Fruit fly (Drosophila melanogaster) whole organism, embryonic: ENCODE data around the gene Pgd.

Experiments
- CG10274 ChIP-seq: fragments of 200-800 bp; sonication (Bioruptor generic); optimal IDR thresholded peaks from 3 replicates; lab custom pipeline; 2017; ENCODE audit warnings: missing biosample characterization, mild to moderate bottlenecking, missing genetic modification characterization
- CG11695 ChIP-seq: fragments of 200-800 bp; sonication (Bioruptor generic); IDR thresholded peaks from 3 replicates; pipeline ENCODE4 v1.3.6; 2022; ENCODE audit warnings: missing biosample characterization, missing genetic modification characterization
- CG1233 ChIP-seq: fragments of 200-800 bp; sonication (Bioruptor generic); optimal IDR thresholded peaks from 4 replicates; lab custom pipeline; 2018; ENCODE audit warnings: missing biosample characterization, mild to moderate bottlenecking, missing genetic modification characterization
- CG13624 ChIP-seq: fragments of 200-800 bp; sonication (Bioruptor generic); optimal IDR thresholded peaks from 2 replicates; lab custom pipeline; 2016; ENCODE audit warnings: missing biosample characterization, missing genetic modification characterization
- CG14667 ChIP-seq: fragments of 200-800 bp; sonication (Bioruptor generic); IDR thresholded peaks from 2 replicates; pipeline ENCODE4 v1.3.6; 2022; ENCODE audit warnings: missing biosample characterization, missing genetic modification characterization
- CG16815 ChIP-seq: fragments of 200-800 bp; sonication (Bioruptor generic); optimal IDR thresholded peaks from 3 replicates; lab custom pipeline; 2017; ENCODE audit warnings: missing biosample characterization, mild to moderate bottlenecking, missing genetic modification characterization
- CG17186 ChIP-seq: fragments of 200-800 bp; sonication (Bioruptor generic); optimal IDR thresholded peaks from 3 replicates; lab custom pipeline; 2017; ENCODE audit warnings: missing biosample characterization, missing genetic modification reagents, missing genetic modification characterization
- CG17568 ChIP-seq: fragments of 200-800 bp; sonication (Bioruptor generic); optimal IDR thresholded peaks from 2 replicates; lab custom pipeline; 2018; ENCODE audit warnings: missing biosample characterization, mild to moderate bottlenecking, missing genetic modification characterization, moderate library complexity
- CG2120 ChIP-seq: fragments of 200-800 bp; sonication (Bioruptor generic); optimal IDR thresholded peaks from 3 replicates; lab custom pipeline; 2016; ENCODE audit warnings: missing biosample characterization, missing genetic modification characterization
- CG2129 ChIP-seq: fragments of 200-800 bp; sonication (Bioruptor generic); IDR thresholded peaks from 2 replicates; pipeline ENCODE4 v1.3.6; 2022; ENCODE audit warnings: missing biosample characterization, missing genetic modification characterization; ENCODE audit not compliant: partially characterized antibody
- CG31441 ChIP-seq: fragments of 200-800 bp; sonication (Bioruptor generic); IDR thresholded peaks from 2 replicates; pipeline ENCODE4 v1.3.6; 2022; ENCODE audit warnings: missing biosample characterization, missing genetic modification characterization
- CG32767 ChIP-seq: fragments of 200-800 bp; sonication (Bioruptor generic); IDR thresholded peaks from 2 replicates; pipeline ENCODE4 v1.3.6; 2022; ENCODE audit warnings: missing biosample characterization, missing genetic modification characterization
- CG3726 ChIP-seq: fragments of 200-800 bp; sonication (Bioruptor generic); IDR thresholded peaks from 3 replicates; pipeline ENCODE4, ENCODE4 v1.3.6; 2022; ENCODE audit warnings: missing biosample characterization, missing genetic modification characterization
- CG3847 ChIP-seq: fragments of 200-800 bp; sonication (Bioruptor generic); IDR thresholded peaks from 2 replicates; pipeline ENCODE4 v1.3.6; 2022; ENCODE audit warnings: missing biosample characterization, missing genetic modification characterization
- CG8089 ChIP-seq: fragments of 200-800 bp; sonication (Bioruptor generic); optimal IDR thresholded peaks from 3 replicates; lab custom pipeline; 2016; ENCODE audit warnings: missing biosample characterization, missing genetic modification characterization
- CG9609 ChIP-seq: fragments of 200-800 bp; sonication (Bioruptor generic); optimal IDR thresholded peaks from 3 replicates; lab custom pipeline; 2016; ENCODE audit warnings: missing biosample characterization, missing genetic modification characterization
- CG9797 ChIP-seq: fragments of 200-800 bp; sonication (Bioruptor generic); optimal IDR thresholded peaks from 3 replicates; lab custom pipeline; 2018; ENCODE audit warnings: missing biosample characterization, mild to moderate bottlenecking, missing genetic modification characterization
- CG9932 ChIP-seq: fragments of 200-800 bp; sonication (Bioruptor generic); IDR thresholded peaks from 2 replicates; pipeline ENCODE4 v1.3.6; 2022; ENCODE audit warnings: missing biosample characterization, missing genetic modification characterization
- Dad ChIP-seq: fragments of 200-800 bp; sonication (Bioruptor generic); optimal IDR thresholded peaks from 3 replicates; lab custom pipeline; 2016; ENCODE audit warnings: missing biosample characterization, missing genetic modification characterization
- Doc2 ChIP-seq: fragments of 200-800 bp; sonication (Bioruptor generic); IDR thresholded peaks from 2 replicates; pipeline ENCODE4 v1.3.6; 2022; ENCODE audit warnings: missing biosample characterization, missing genetic modification characterization
- Hey ChIP-seq: fragments of 200-800 bp; sonication (Bioruptor generic); optimal IDR thresholded peaks from 3 replicates; lab custom pipeline; 2018; ENCODE audit warnings: missing biosample characterization, mild to moderate bottlenecking, missing genetic modification characterization
- HmgZ ChIP-seq: fragments of 200-800 bp; sonication (Bioruptor generic); optimal IDR thresholded peaks from 2 replicates; lab custom pipeline; 2018; ENCODE audit warnings: missing biosample characterization, mild to moderate bottlenecking, missing genetic modification characterization
- Hmr ChIP-seq: fragments of 200-800 bp; sonication (Bioruptor generic); optimal IDR thresholded peaks from 3 replicates; lab custom pipeline; 2017; ENCODE audit warnings: mild to moderate bottlenecking, missing biosample characterization, missing genetic modification reagents, missing genetic modification characterization
- Kr ChIP-seq: fragments of 200-800 bp; sonication (Bioruptor generic); optimal IDR thresholded peaks from 2 replicates; lab custom pipeline; 2017; ENCODE audit warnings: missing biosample characterization, mild to moderate bottlenecking, missing genetic modification characterization
- Mad ChIP-seq: fragments of 200-800 bp; sonication (Bioruptor generic); optimal IDR thresholded peaks from 2 replicates; lab custom pipeline; 2016; ENCODE audit warnings: missing biosample characterization, missing genetic modification characterization
- NC2β ChIP-seq: fragments of 200-800 bp; sonication (Bioruptor generic); optimal IDR thresholded peaks from 2 replicates; lab custom pipeline; 2016; ENCODE audit warnings: missing biosample characterization, missing genetic modification characterization
- NFAT ChIP-seq: fragments of 200-800 bp; sonication (Bioruptor generic); IDR thresholded peaks from 2 replicates; pipeline ENCODE4 v1.3.6; 2022; ENCODE audit warnings: missing biosample characterization, missing genetic modification characterization
- Nf-YC ChIP-seq: fragments of 200-800 bp; optimal IDR thresholded peaks from 3 replicates; lab custom pipeline; 2019; ENCODE audit warnings: missing biosample characterization, mild to moderate bottlenecking, missing genetic modification characterization, moderate library complexity
- Poxn ChIP-seq: fragments of 200-800 bp; sonication (Bioruptor generic); IDR thresholded peaks from 2 replicates; pipeline ENCODE4 v1.3.6; 2022; ENCODE audit warnings: missing biosample characterization, missing genetic modification characterization
- Vsx1 ChIP-seq: fragments of 200-800 bp; sonication (Bioruptor generic); optimal IDR thresholded peaks from 2 replicates; lab custom pipeline; 2017; ENCODE audit warnings: missing biosample characterization, mild to moderate bottlenecking, missing genetic modification characterization, missing genetic modification reagents
- al ChIP-seq: fragments of 200-800 bp; sonication (Bioruptor generic); IDR thresholded peaks from 2 replicates; pipeline ENCODE4 v1.3.6; 2022; ENCODE audit warnings: missing biosample characterization, missing genetic modification characterization
- ara ChIP-seq: fragments of 200-800 bp; sonication (Bioruptor generic); IDR thresholded peaks from 2 replicates; pipeline ENCODE4 v1.3.6; 2022; ENCODE audit warnings: missing biosample characterization, missing genetic modification characterization
- chn ChIP-seq: fragments of 200-800 bp; sonication (Bioruptor generic); optimal IDR thresholded peaks from 2 replicates; lab custom pipeline; 2016; ENCODE audit warnings: missing biosample characterization, missing genetic modification characterization
- ci ChIP-seq: fragments of 200-800 bp; sonication (Bioruptor generic); IDR thresholded peaks from 3 replicates; pipeline ENCODE4 v1.3.6; 2022; ENCODE audit warnings: missing biosample characterization, missing genetic modification characterization
- crp ChIP-seq, 2 experiments: fragments of 200-800 bp; sonication (Bioruptor generic); optimal IDR thresholded peaks; 2 replicates in 1 of 2; 3 replicates in 1 of 2; lab custom pipeline; 2017; ENCODE audit warnings: missing biosample characterization in 2 of 2, missing genetic modification characterization in 2 of 2, mild to moderate bottlenecking in 1 of 2, moderate library complexity in 1 of 2
- da ChIP-seq: fragments of 200-800 bp; sonication (Bioruptor generic); optimal IDR thresholded peaks from 2 replicates; lab custom pipeline; 2016; ENCODE audit warnings: missing biosample characterization, missing genetic modification characterization
- dm ChIP-seq: fragments of 200-800 bp; sonication (Bioruptor generic); optimal IDR thresholded peaks from 3 replicates; lab custom pipeline; 2016; ENCODE audit warnings: missing biosample characterization, missing genetic modification characterization
- emc ChIP-seq: fragments of 200-800 bp; sonication (Bioruptor generic); optimal IDR thresholded peaks from 2 replicates; lab custom pipeline; 2016; ENCODE audit warnings: missing biosample characterization, missing genetic modification characterization
- fd64A ChIP-seq: fragments of 200-800 bp; sonication (Bioruptor generic); optimal IDR thresholded peaks from 3 replicates; lab custom pipeline; 2018; ENCODE audit warnings: missing biosample characterization, mild to moderate bottlenecking, missing genetic modification characterization
- fu2 ChIP-seq: fragments of 200-800 bp; sonication (Bioruptor generic); optimal IDR thresholded peaks from 2 replicates; lab custom pipeline; 2016; ENCODE audit warnings: missing biosample characterization, missing genetic modification characterization
- inv ChIP-seq: fragments of 200-800 bp; sonication (Bioruptor generic); IDR thresholded peaks from 2 replicates; pipeline ENCODE4 v1.3.6; 2022; ENCODE audit warnings: missing biosample characterization, missing genetic modification characterization; ENCODE audit not compliant: partially characterized antibody
- jigr1 ChIP-seq: fragments of 200-800 bp; sonication (Bioruptor generic); IDR thresholded peaks from 3 replicates; pipeline ENCODE4 v1.3.6; 2022; ENCODE audit warnings: missing biosample characterization, missing genetic modification characterization
- jing ChIP-seq: fragments of 200-800 bp; sonication (Bioruptor generic); optimal IDR thresholded peaks from 2 replicates; lab custom pipeline; 2018; ENCODE audit warnings: missing biosample characterization, mild to moderate bottlenecking, missing genetic modification characterization
- odd ChIP-seq: fragments of 200-800 bp; sonication (Bioruptor generic); optimal IDR thresholded peaks from 2 replicates; lab custom pipeline; 2017; ENCODE audit warnings: missing biosample characterization, mild to moderate bottlenecking, missing genetic modification characterization
- phol ChIP-seq: fragments of 200-800 bp; sonication (Bioruptor generic); optimal IDR thresholded peaks from 3 replicates; lab custom pipeline; 2018; ENCODE audit warnings: missing biosample characterization, mild to moderate bottlenecking, missing genetic modification characterization, moderate library complexity
- schlank ChIP-seq: fragments of 200-800 bp; sonication (Bioruptor generic); optimal IDR thresholded peaks from 2 replicates; lab custom pipeline; 2018; ENCODE audit warnings: missing biosample characterization, mild to moderate bottlenecking, missing genetic modification characterization
- sens ChIP-seq: fragments of 200-800 bp; sonication (Bioruptor generic); peaks from one replicate; lab custom pipeline; 2016; ENCODE audit warnings: missing biosample characterization, missing genetic modification characterization
- seq ChIP-seq: fragments of 200-800 bp; sonication (Bioruptor generic); IDR thresholded peaks from 2 replicates; pipeline ENCODE4 v1.3.6; 2022; ENCODE audit warnings: missing biosample characterization, missing genetic modification characterization
- sob ChIP-seq: fragments of 200-800 bp; sonication (Bioruptor generic); IDR thresholded peaks from 2 replicates; pipeline ENCODE4 v1.3.6; 2022; ENCODE audit warnings: missing biosample characterization, missing genetic modification characterization
- tgo ChIP-seq: fragments of 200-800 bp; sonication (Bioruptor generic); IDR thresholded peaks from 3 replicates; pipeline ENCODE4 v1.3.6; 2022; ENCODE audit warnings: missing biosample characterization, missing genetic modification characterization
- vvl ChIP-seq: fragments of 200-800 bp; sonication (Bioruptor generic); IDR thresholded peaks from 2 replicates; pipeline ENCODE4 v1.3.6; 2022; ENCODE audit warnings: missing biosample characterization, missing genetic modification characterization
- zen ChIP-seq: fragments of 200-800 bp; sonication (Bioruptor generic); optimal IDR thresholded peaks from 3 replicates; lab custom pipeline; 2018; ENCODE audit warnings: missing biosample characterization, mild to moderate bottlenecking, missing genetic modification characterization, moderate library complexity

Pgd gene

DNA sequence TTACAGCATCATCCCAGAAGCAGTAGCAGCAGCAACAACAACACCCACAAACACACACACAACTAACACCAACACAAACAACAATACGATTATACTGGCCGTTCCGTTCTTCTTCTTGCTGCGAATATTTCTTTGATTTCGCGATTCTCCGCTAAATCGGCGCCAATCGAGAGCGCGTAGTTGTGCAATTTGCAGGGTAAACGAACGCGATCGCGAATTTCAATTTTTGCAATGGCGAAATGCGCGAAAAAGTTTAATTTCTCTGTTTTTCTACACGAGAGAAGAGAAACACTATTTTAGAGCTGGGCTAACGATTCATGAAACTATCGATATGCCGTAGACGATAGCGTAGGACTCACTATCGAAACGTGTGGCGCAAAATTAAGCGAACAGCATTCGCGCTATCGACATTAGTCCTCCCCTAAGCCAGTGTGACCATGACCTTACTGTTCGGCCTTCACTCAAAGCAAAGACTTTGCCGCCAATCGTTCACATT lies 13.8 kb downstream of the Pgd start, which contains the start of gene wapl (continued):
- TF ChIP-seq crp (GFP tag; optimal IDR thresholded peaks at IDR 0.05; lab: Kevin White, UChicago) (peak in 1 of 2 experiments; percentile 40), sob (GFP tag; lab: Robert Waterston, UW) (0 out of 2 replicates have a peak, but pooled peaks have one; percentile 32), Nf-YC (tag; lab: Kevin White, UChicago) (peak; percentile 21), Kr (GFP tag; lab: Kevin White, UChicago) (no peak), Vsx1 (GFP tag; lab: Kevin White, UChicago) (no peak), HmgZ (peak; percentile 57), phol (tag; lab: Kevin White, UChicago) (peak; percentile 18), CG8089 (GFP tag; lab: Kevin White, UChicago) (no peak), seq (no peak), odd (GFP tag; lab: Kevin White, UChicago) (no peak), Hmr (GFP tag; lab: Kevin White, UChicago) (peak; percentile 53), NC2β (GFP tag; lab: Kevin White, UChicago) (peak; percentile 33), CG10274 (GFP tag; lab: Kevin White, UChicago) (no peak), Dad (no peak), tgo (GFP tag; lab: Robert Waterston, UW) (no peak), CG3847 (GFP tag; lab: Robert Waterston, UW) (peak; percentile 61), inv (GFP tag; lab: Robert Waterston, UW) (peak; percentile 91), CG9609 (peak; percentile 0), CG3726 (GFP tag; lab: Robert Waterston, UW) (no peak), Poxn (GFP tag; lab: Robert Waterston, UW) (no peak), dm (no peak), CG9797 (GFP tag; lab: Kevin White, UChicago) (peak; percentile 85), schlank (tag; lab: Kevin White, UChicago) (no peak), Mad (GFP tag; lab: Kevin White, UChicago) (peak; percentile 16), CG9932 (GFP tag; lab: Robert Waterston, UW) (peak; percentile 76), ci (GFP tag; lab: Robert Waterston, UW) (peak; percentile 44; the same call in 1 of the 3 replicates), CG17568 (no peak), CG16815 (GFP tag; lab: Kevin White, UChicago) (no peak), CG1233 (GFP tag; lab: Kevin White, UChicago) (no peak), ara (GFP tag; lab: Robert Waterston, UW) (no peak), CG13624 (GFP tag; lab: Kevin White, UChicago) (peak; percentile 35), fd64A (GFP tag; lab: Kevin White, UChicago) (no peak), CG2129 (GFP tag; lab: Robert Waterston, UW) (peak; percentile 77), CG17186 (peak; percentile 94), NFAT (0 out of 2 replicates have a peak, but pooled peaks have one; percentile 26), emc (GFP tag; lab: Kevin White, UChicago) (no peak), vvl (GFP tag; lab: Robert Waterston, UW) (peak; percentile 61), da (GFP tag; lab: Kevin White, UChicago) (no peak), CG31441 (GFP tag; lab: Robert Waterston, UW) (no peak), Hey (no peak), CG2120 (GFP tag; lab: Kevin White, UChicago) (peak; percentile 58), Doc2 (GFP tag; lab: Robert Waterston, UW) (no peak), jigr1 (GFP tag; lab: Robert Waterston, UW) (no peak), sens (GFP tag; lab: Kevin White, UChicago) (peak; percentile 81), fu2 (GFP tag; lab: Kevin White, UChicago) (peak; percentile 26), CG14667 (no peak), zen (tag; lab: Kevin White, UChicago) (peak; percentile 22), al (GFP tag; lab: Robert Waterston, UW) (no peak), chn (GFP tag; lab: Kevin White, UChicago) (peak; percentile 5), CG32767 (no peak), CG11695 (0 out of 3 replicates have a peak, but pooled peaks have one; percentile 23), jing (GFP tag; lab: Kevin White, UChicago) (no peak)
